Worm (Caenorhabditis elegans): ENCODE measurements around the gene dbt-1.

dbt-1 gene

ce11 chrII:7990192-7990591 is 45.2 kb upstream of the dbt-1 start:
- TF ChIP-seq elt-2 (tag; optimal IDR thresholded peaks at IDR 0.05): no peak
- no peak for TF ChIP-seq pha-4 (tag; optimal IDR thresholded peaks at IDR 0.05)
- no peak for TF ChIP-seq elt-3 (tag; optimal IDR thresholded peaks at IDR 0.05)
- no peak for TF ChIP-seq jun-1 (tag; optimal IDR thresholded peaks at IDR 0.05)
- peak; percentile 69 for TF ChIP-seq fkh-10 (GFP tag; optimal IDR thresholded peaks at IDR 0.05)
- no peak for TF ChIP-seq nhr-77 (tag; optimal IDR thresholded peaks at IDR 0.05)

ce11 chrII:7986928-7987327 is 41.9 kb upstream of the dbt-1 start:
- TF ChIP-seq lin-39 (tag; optimal IDR thresholded peaks at IDR 0.05): peak; percentile 44
- no peak for TF ChIP-seq mml-1 (tag; optimal IDR thresholded peaks at IDR 0.05)
- no peak for TF ChIP-seq daf-12 (tag; optimal IDR thresholded peaks at IDR 0.05)
- TF ChIP-seq nfya-1 (tag; optimal IDR thresholded peaks at IDR 0.05; ENCODE audit: insufficient read depth): peak; percentile 6

DNA sequence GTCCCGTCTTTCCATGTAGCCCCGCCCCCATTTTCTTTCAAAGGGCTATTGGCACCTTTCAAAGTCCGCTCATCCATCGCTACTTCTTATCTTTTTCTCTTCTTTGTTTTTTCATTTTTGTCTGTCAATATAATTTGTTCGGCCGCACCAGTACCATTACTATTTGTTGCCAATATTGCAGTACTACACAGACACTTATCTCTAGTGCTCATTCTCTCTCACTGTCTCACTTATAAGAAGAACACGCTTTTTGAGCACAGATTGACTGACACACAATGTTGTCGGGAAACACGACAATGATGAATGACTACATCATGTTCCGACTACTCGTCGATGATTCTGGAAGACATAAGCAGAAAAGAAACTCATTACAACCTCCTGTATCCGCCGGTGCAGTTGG is 40.0 kb upstream of the dbt-1 start:
- TF ChIP-seq lin-39 (tag; optimal IDR thresholded peaks at IDR 0.05) (peak; percentile 44), unc-62 (GFP tag; optimal IDR thresholded peaks at IDR 0.05) (no peak)

DNA sequence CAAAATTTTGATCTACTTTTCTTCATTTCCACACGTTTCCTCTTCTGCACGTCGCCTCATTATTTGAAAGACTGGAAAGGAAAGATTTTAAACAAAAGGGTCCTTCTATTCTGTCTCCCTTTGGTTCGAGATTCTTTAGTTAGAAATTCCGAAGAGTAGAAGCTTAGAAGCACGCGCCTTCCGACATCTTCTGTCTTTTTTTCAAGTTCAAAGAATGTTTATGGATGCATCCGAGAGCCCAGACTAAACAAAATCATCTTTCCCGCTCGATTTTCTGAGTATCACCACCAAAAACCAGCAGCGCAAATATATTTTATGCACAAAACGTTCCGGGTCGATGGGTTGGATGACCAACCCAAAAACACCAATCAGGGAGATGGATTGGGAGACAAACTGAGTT is 39.1 kb upstream of the dbt-1 start:
- no peak for TF ChIP-seq nhr-76 (tag; optimal IDR thresholded peaks at IDR 0.05)
- TF ChIP-seq fos-1 (tag; optimal IDR thresholded peaks at IDR 0.05): no peak
- TF ChIP-seq R02D3.7 (tag; optimal IDR thresholded peaks at IDR 0.05): no peak
- no peak for TF ChIP-seq egl-5 (tag; optimal IDR thresholded peaks at IDR 0.05)

- no peak for TF ChIP-seq egl-5 (tag; optimal IDR thresholded peaks at IDR 0.05)
- no peak for TF ChIP-seq nhr-23 (tag; optimal IDR thresholded peaks at IDR 0.05)
- no peak for TF ChIP-seq tbx-2 (tag; optimal IDR thresholded peaks at IDR 0.05)
- TF ChIP-seq elt-3 (tag; optimal IDR thresholded peaks at IDR 0.05): no peak
- TF ChIP-seq pqm-1 (tag; optimal IDR thresholded peaks at IDR 0.05): no peak
- TF ChIP-seq nhr-28 (tag; optimal IDR thresholded peaks at IDR 0.05): no peak
- no peak for TF ChIP-seq jun-1 (tag; optimal IDR thresholded peaks at IDR 0.05)
- no peak for TF ChIP-seq elt-1 (tag; optimal IDR thresholded peaks at IDR 0.05)
- no peak for TF ChIP-seq unc-39 (tag; optimal IDR thresholded peaks at IDR 0.05)
These were observed 38.4 kb upstream of the dbt-1 start for ce11 chrII:7983454-7983853.

DNA sequence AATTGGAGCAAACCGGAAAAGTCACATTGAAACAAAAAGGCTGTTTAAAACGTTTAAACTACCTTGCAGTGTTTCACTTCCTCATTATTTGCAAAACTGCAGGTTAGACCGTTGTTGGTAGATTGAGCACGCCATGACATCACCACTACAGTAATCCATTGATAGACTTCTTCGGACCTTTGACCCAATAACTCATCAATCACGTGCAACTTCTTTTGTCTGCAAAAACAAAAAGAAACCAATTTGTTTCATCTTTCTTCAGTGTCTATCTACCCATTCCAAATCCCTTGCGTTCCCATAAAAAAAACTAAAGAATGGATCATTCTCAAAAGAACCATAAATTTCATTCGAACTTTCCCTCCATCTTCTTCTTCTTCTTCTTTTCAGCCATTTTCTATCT is 36.1 kb upstream of the dbt-1 start:
- peak; percentile 3 for TF ChIP-seq lin-39 (tag; optimal IDR thresholded peaks at IDR 0.05)
- no peak for TF ChIP-seq skn-1 (tag; optimal IDR thresholded peaks at IDR 0.05)
- TF ChIP-seq daf-12 (tag; optimal IDR thresholded peaks at IDR 0.05): no peak
- TF ChIP-seq nhr-25 (tag; optimal IDR thresholded peaks at IDR 0.05): no peak
- TF ChIP-seq egl-5 (tag; optimal IDR thresholded peaks at IDR 0.05): peak; percentile 51

DNA sequence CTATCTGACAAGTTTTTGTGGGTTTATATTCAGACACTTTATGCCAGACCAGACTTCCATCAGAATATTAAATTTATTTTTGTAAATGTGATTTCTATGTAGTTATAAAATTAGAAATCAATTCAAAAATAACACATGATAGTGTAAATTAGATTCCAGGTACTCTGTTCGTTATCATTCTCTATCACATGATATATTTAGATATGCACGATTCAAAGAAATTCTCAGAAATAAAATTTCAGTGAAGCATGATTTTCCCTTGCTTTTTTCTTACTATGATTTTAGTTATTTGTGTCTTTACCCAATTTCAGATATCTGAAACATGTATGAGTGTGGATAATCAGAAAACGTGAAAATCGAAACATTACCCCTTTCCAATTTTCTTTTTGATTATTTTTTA is 32.5 kb upstream of the dbt-1 start:
- TF ChIP-seq lin-39 (tag; optimal IDR thresholded peaks at IDR 0.05) (no peak), fos-1 (tag; optimal IDR thresholded peaks at IDR 0.05) (no peak), jun-1 (tag; optimal IDR thresholded peaks at IDR 0.05) (no peak), elt-3 (tag; optimal IDR thresholded peaks at IDR 0.05) (no peak), nhr-11 (tag; optimal IDR thresholded peaks at IDR 0.05) (no peak), mml-1 (tag; optimal IDR thresholded peaks at IDR 0.05) (no peak), nhr-43 (tag; optimal IDR thresholded peaks at IDR 0.05; ENCODE audit: poor library complexity, severe bottlenecking) (no peak), ZK546.5 (tag; optimal IDR thresholded peaks at IDR 0.05) (no peak), ceh-9 (tag; optimal IDR thresholded peaks at IDR 0.05) (no peak), nhr-237 (tag; optimal IDR thresholded peaks at IDR 0.05) (no peak), tbx-2 (tag; optimal IDR thresholded peaks at IDR 0.05) (no peak), hmg-11 (tag; optimal IDR thresholded peaks at IDR 0.05) (no peak), ztf-4 (tag; optimal IDR thresholded peaks at IDR 0.05) (no peak), elt-1 (tag; optimal IDR thresholded peaks at IDR 0.05) (no peak), nfya-1 (tag; optimal IDR thresholded peaks at IDR 0.05; ENCODE audit: insufficient read depth) (no peak), pqm-1 (tag; optimal IDR thresholded peaks at IDR 0.05) (no peak), lin-15B (tag; optimal IDR thresholded peaks at IDR 0.05) (no peak), eor-1 (tag; optimal IDR thresholded peaks at IDR 0.05) (no peak), nhr-12 (tag; optimal IDR thresholded peaks at IDR 0.05) (no peak), nhr-67 (tag; optimal IDR thresholded peaks at IDR 0.05) (no peak)

Data from whole organism, L3 larva.